Worm (Caenorhabditis elegans) whole organism, L1 larva: ENCODE data around the gene ZK1128.3.

Experiments used
- blmp-1 ChIP-seq: fragments of 150-350 bp; optimal IDR thresholded peaks from 2 replicates; lab custom pipeline; 2014; ENCODE audit warnings: missing biosample characterization, missing genetic modification characterization
- egl-13 ChIP-seq: sonication (generic microtip); optimal IDR thresholded peaks from 2 replicates; lab custom pipeline; 2016; ENCODE audit warnings: missing genotype, missing genetic modification reagents, missing genetic modification characterization, missing compliant biosample characterization
- egl-27 ChIP-seq, 2 experiments: fragments of 150-350 bp in 1 of 2; sonication (generic microtip); optimal IDR thresholded peaks; 3 replicates each; lab custom pipeline; 2017 to 2018; ENCODE audit warnings: missing biosample characterization in 2 of 2, missing genetic modification characterization in 2 of 2, missing genetic modification reagents in 2 of 2
- fkh-10 ChIP-seq: sonication (generic microtip); optimal IDR thresholded peaks from 2 replicates; lab custom pipeline; 2017; ENCODE audit warnings: missing biosample characterization, missing genetic modification reagents, missing genetic modification characterization
- lin-15B ChIP-seq: fragments of 150-350 bp; sonication (generic microtip); optimal IDR thresholded peaks from 3 replicates; lab custom pipeline; 2014; ENCODE audit warnings: missing biosample characterization, missing genetic modification characterization
- nhr-28 ChIP-seq: fragments of 150-350 bp; optimal IDR thresholded peaks from 2 replicates; lab custom pipeline; 2014; ENCODE audit warnings: missing biosample characterization, missing genetic modification characterization
- pqm-1 ChIP-seq: sonication (generic microtip); optimal IDR thresholded peaks from 3 replicates; lab custom pipeline; 2017; ENCODE audit warnings: missing biosample characterization, missing genetic modification characterization
- skn-1 ChIP-seq: fragments of 150-350 bp; optimal IDR thresholded peaks from 2 replicates; lab custom pipeline; 2014; ENCODE audit warnings: missing biosample characterization, missing genetic modification characterization
- unc-62 ChIP-seq: fragments of 150-350 bp; optimal IDR thresholded peaks from 2 replicates; lab custom pipeline; 2014; ENCODE audit warnings: missing biosample characterization, missing genetic modification reagents, missing genetic modification characterization

ce11 chrIII:10101352-10101751 lies 17.4 kb downstream of the ZK1128.3 start, which contains the start of gene kel-10:
- TF ChIP-seq pqm-1 (tag; lab: Kevin White, UChicago) (no peak), nhr-28 (no peak), lin-15B (tag; lab: Kevin White, UChicago) (no peak), skn-1 (tag; lab: Kevin White, UChicago) (no peak), egl-27 (tag; optimal IDR thresholded peaks at IDR 0.05; lab: Kevin White, UChicago) (no peak), blmp-1 (tag; lab: Kevin White, UChicago) (no peak), fkh-10 (GFP tag; lab: Kevin White, UChicago) (no peak), egl-13 (tag; lab: Kevin White, UChicago) (no peak), unc-62 (GFP tag; lab: Kevin White, UChicago) (no peak)
